Worm (Caenorhabditis elegans): ENCODE results near the gene F31F4.1.

DNA sequence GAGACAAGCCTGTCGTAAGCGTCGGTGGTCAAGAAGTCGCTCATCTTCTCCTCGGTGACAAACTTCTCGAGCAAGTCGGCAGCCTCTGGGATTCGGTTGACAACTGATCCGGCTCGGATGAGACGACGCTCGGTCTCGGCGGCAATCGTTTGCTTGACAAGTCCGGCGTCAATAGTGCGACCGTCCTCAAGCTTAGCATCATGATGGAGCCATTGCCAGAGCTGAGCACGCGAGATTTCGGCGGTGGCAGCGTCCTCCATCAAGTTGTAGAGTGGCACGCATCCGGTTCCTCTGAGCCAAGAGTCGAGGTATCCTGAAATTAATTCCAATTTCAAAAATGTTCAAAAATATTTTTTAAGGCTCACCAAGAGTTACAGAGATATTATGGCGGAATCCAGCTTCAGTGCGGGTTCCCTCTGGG lies 40.6 kb downstream of the F31F4.1 start:
- TF ChIP-seq tra-4 (tag; optimal IDR thresholded peaks at IDR 0.05) (no peak), aly-1 (tag; optimal IDR thresholded peaks at IDR 0.05) (no peak), ama-1 (optimal IDR thresholded peaks at IDR 0.05) (no peak), tbx-37 (GFP tag; conservative IDR thresholded peaks at IDR 0.05) (no peak), hmg-4 (GFP tag; optimal IDR thresholded peaks at IDR 0.05) (no peak)
